Fruit fly (Drosophila melanogaster) whole organism, embryonic: ENCODE results near the gene gukh.

ENCODE experiments used
- Awh ChIP-seq: fragments of 200-800 bp; sonication (Bioruptor generic); IDR thresholded peaks from 2 replicates; pipeline ENCODE4, ENCODE4 v1.3.6; 2022; ENCODE audit warnings: missing biosample characterization, missing genetic modification characterization
- Bdp1 ChIP-seq: fragments of 200-800 bp; sonication (Bioruptor generic); optimal IDR thresholded peaks from 3 replicates; lab custom pipeline; 2016; ENCODE audit warnings: missing biosample characterization, missing genetic modification characterization
- CG10321 ChIP-seq: fragments of 200-800 bp; sonication (Bioruptor generic); IDR thresholded peaks from 2 replicates; pipeline ENCODE4 v1.3.6; 2022; ENCODE audit warnings: missing biosample characterization, missing genetic modification characterization
- CG11723 ChIP-seq: fragments of 200-800 bp; sonication (Bioruptor generic); optimal IDR thresholded peaks from 2 replicates; lab custom pipeline; 2017; ENCODE audit warnings: missing biosample characterization, mild to moderate bottlenecking, missing genetic modification characterization
- CG13894 ChIP-seq: fragments of 200-800 bp; sonication (Bioruptor generic); optimal IDR thresholded peaks from 3 replicates; lab custom pipeline; 2018; ENCODE audit warnings: missing biosample characterization, mild to moderate bottlenecking, missing genetic modification characterization, moderate library complexity
- CG16815 ChIP-seq: fragments of 200-800 bp; sonication (Bioruptor generic); optimal IDR thresholded peaks from 3 replicates; lab custom pipeline; 2017; ENCODE audit warnings: missing biosample characterization, mild to moderate bottlenecking, missing genetic modification characterization
- CG17186 ChIP-seq: fragments of 200-800 bp; sonication (Bioruptor generic); optimal IDR thresholded peaks from 3 replicates; lab custom pipeline; 2017; ENCODE audit warnings: missing biosample characterization, missing genetic modification reagents, missing genetic modification characterization
- CG17359 ChIP-seq: fragments of 200-800 bp; sonication (Bioruptor generic); optimal IDR thresholded peaks from 3 replicates; lab custom pipeline; 2018; ENCODE audit warnings: missing biosample characterization, mild to moderate bottlenecking, missing genetic modification characterization, moderate library complexity
- CG2678 ChIP-seq: fragments of 200-800 bp; sonication (Bioruptor generic); optimal IDR thresholded peaks from 3 replicates; lab custom pipeline; 2019; ENCODE audit warnings: missing biosample characterization, mild to moderate bottlenecking, missing genetic modification characterization, moderate library complexity
- CG2875 ChIP-seq: fragments of 200-800 bp; sonication (Bioruptor generic); optimal IDR thresholded peaks from 2 replicates; lab custom pipeline; 2017; ENCODE audit warnings: missing biosample characterization, mild to moderate bottlenecking, missing genetic modification characterization, missing genetic modification reagents
- CG2889 ChIP-seq: fragments of 200-800 bp; sonication (Bioruptor generic); IDR thresholded peaks from 3 replicates; pipeline ENCODE4 v1.3.6; 2022; ENCODE audit warnings: missing biosample characterization, missing genetic modification characterization
- CG8359 ChIP-seq: fragments of 200-800 bp; sonication (Bioruptor generic); optimal IDR thresholded peaks from 2 replicates; lab custom pipeline; 2017; ENCODE audit warnings: missing biosample characterization, mild to moderate bottlenecking, missing genetic modification characterization, borderline replicate concordance
- CG9437 ChIP-seq: fragments of 200-800 bp; sonication (Bioruptor generic); optimal IDR thresholded peaks from 2 replicates; lab custom pipeline; 2018; ENCODE audit warnings: missing biosample characterization, mild to moderate bottlenecking, missing genetic modification characterization
- CG9609 ChIP-seq: fragments of 200-800 bp; sonication (Bioruptor generic); optimal IDR thresholded peaks from 3 replicates; lab custom pipeline; 2016; ENCODE audit warnings: missing biosample characterization, missing genetic modification characterization
- CG9876 ChIP-seq: fragments of 200-800 bp; sonication (Bioruptor generic); optimal IDR thresholded peaks from 2 replicates; lab custom pipeline; 2016; ENCODE audit warnings: missing biosample characterization, missing genetic modification characterization
- CoRest ChIP-seq: fragments of 200-800 bp; sonication (Bioruptor generic); optimal IDR thresholded peaks from 3 replicates; lab custom pipeline; 2018; ENCODE audit warnings: missing biosample characterization, mild to moderate bottlenecking, missing genetic modification characterization, moderate library complexity
- CrebB ChIP-seq: fragments of 200-800 bp; sonication (Bioruptor generic); optimal IDR thresholded peaks from 3 replicates; lab custom pipeline; 2018; ENCODE audit warnings: missing biosample characterization, mild to moderate bottlenecking, missing genetic modification characterization
- D19B ChIP-seq: fragments of 200-800 bp; sonication (Bioruptor generic); optimal IDR thresholded peaks from 2 replicates; lab custom pipeline; 2017; ENCODE audit warnings: missing biosample characterization, mild to moderate bottlenecking, missing genetic modification characterization
- Dek ChIP-seq: fragments of 200-800 bp; sonication (Bioruptor generic); optimal IDR thresholded peaks from 3 replicates; lab custom pipeline; 2019; ENCODE audit warnings: missing biosample characterization, mild to moderate bottlenecking, missing genetic modification characterization, moderate library complexity
- Dll ChIP-seq: fragments of 200-800 bp; sonication (Bioruptor generic); IDR thresholded peaks from 4 replicates; pipeline ENCODE4 v1.3.6; 2022; ENCODE audit warnings: missing biosample characterization, missing genetic modification characterization; ENCODE audit not compliant: partially characterized antibody
- Dp ChIP-seq: fragments of 200-800 bp; sonication (Bioruptor generic); optimal IDR thresholded peaks from 2 replicates; lab custom pipeline; 2018; ENCODE audit warnings: missing biosample characterization, mild to moderate bottlenecking, missing genetic modification characterization, moderate library complexity
- Ets97D ChIP-seq: fragments of 200-800 bp; sonication (Bioruptor generic); optimal IDR thresholded peaks from 3 replicates; lab custom pipeline; 2016; ENCODE audit warnings: missing biosample characterization, missing genetic modification characterization
- Fer2 ChIP-seq: fragments of 200-800 bp; sonication (Bioruptor generic); optimal IDR thresholded peaks from 2 replicates; lab custom pipeline; 2018; ENCODE audit warnings: missing biosample characterization, mild to moderate bottlenecking, missing genetic modification characterization, moderate library complexity
- H15 ChIP-seq: fragments of 200-800 bp; sonication (Bioruptor generic); IDR thresholded peaks from 3 replicates; pipeline ENCODE4 v1.3.6; 2022; ENCODE audit warnings: missing biosample characterization, missing genetic modification characterization
- HLH3B ChIP-seq: fragments of 200-800 bp; sonication (Bioruptor generic); IDR thresholded peaks from 2 replicates; pipeline ENCODE4 v1.3.6; 2022; ENCODE audit warnings: missing biosample characterization, missing genetic modification characterization
- Neu2 ChIP-seq: fragments of 200-800 bp; sonication (Bioruptor generic); optimal IDR thresholded peaks from 3 replicates; lab custom pipeline; 2016; ENCODE audit warnings: missing biosample characterization, missing genetic modification characterization, borderline replicate concordance
- Sox100B ChIP-seq: fragments of 200-800 bp; sonication (Bioruptor generic); optimal IDR thresholded peaks from 3 replicates; lab custom pipeline; 2018; ENCODE audit warnings: missing biosample characterization, mild to moderate bottlenecking, missing genetic modification characterization
- Sry-β ChIP-seq: fragments of 200-800 bp; sonication (Bioruptor generic); optimal IDR thresholded peaks from 2 replicates; lab custom pipeline; 2018; ENCODE audit warnings: missing biosample characterization, mild to moderate bottlenecking, missing genetic modification characterization, moderate library complexity
- Stat92E ChIP-seq, 3 experiments: fragments of >200 bp in 2 of 3; fragments of 200-800 bp in 1 of 3; sonication (Bioruptor generic) in 1 of 3; optimal IDR thresholded peaks; 2 replicates each; lab custom pipeline; 2017 to 2019; ENCODE audit warnings: missing biosample characterization in 3 of 3, missing genetic modification characterization in 3 of 3, mild to moderate bottlenecking in 1 of 3, moderate library complexity in 1 of 3
- abd-A ChIP-seq: fragments of 200-800 bp; sonication (Bioruptor generic); optimal IDR thresholded peaks from 3 replicates; lab custom pipeline; 2019; ENCODE audit warnings: missing biosample characterization, mild to moderate bottlenecking, missing genetic modification characterization, moderate library complexity
- al ChIP-seq: fragments of 200-800 bp; sonication (Bioruptor generic); IDR thresholded peaks from 2 replicates; pipeline ENCODE4 v1.3.6; 2022; ENCODE audit warnings: missing biosample characterization, missing genetic modification characterization
- ase ChIP-seq: fragments of 200-800 bp; sonication (Bioruptor generic); IDR thresholded peaks from 3 replicates; pipeline ENCODE4 v1.3.6; 2022; ENCODE audit warnings: missing biosample characterization, missing genetic modification characterization
- btn ChIP-seq: fragments of 200-800 bp; sonication (Bioruptor generic); optimal IDR thresholded peaks from 2 replicates; lab custom pipeline; 2016; ENCODE audit warnings: missing biosample characterization, missing genetic modification characterization
- chif ChIP-seq, 2 experiments: fragments of 200-800 bp; sonication (Bioruptor generic); optimal IDR thresholded peaks; 3 replicates each; lab custom pipeline; 2016; ENCODE audit warnings: missing biosample characterization in 2 of 2, missing genetic modification characterization in 2 of 2
- chinmo ChIP-seq: fragments of 200-800 bp; sonication (Bioruptor generic); IDR thresholded peaks from 4 replicates; pipeline ENCODE4 v1.3.6; 2022; ENCODE audit warnings: missing biosample characterization, missing genetic modification characterization; ENCODE audit not compliant: partially characterized antibody
- chm ChIP-seq: fragments of 200-800 bp; sonication (Bioruptor generic); IDR thresholded peaks from 2 replicates; pipeline ENCODE4 v1.3.6; 2022; ENCODE audit warnings: missing biosample characterization, missing genetic modification characterization
- ci ChIP-seq: fragments of 200-800 bp; sonication (Bioruptor generic); IDR thresholded peaks from 3 replicates; pipeline ENCODE4 v1.3.6; 2022; ENCODE audit warnings: missing biosample characterization, missing genetic modification characterization
- ewg ChIP-seq: fragments of 200-800 bp; sonication (Bioruptor generic); optimal IDR thresholded peaks from 3 replicates; lab custom pipeline; 2017; ENCODE audit warnings: mild to moderate bottlenecking, missing biosample characterization, missing genetic modification reagents, missing genetic modification characterization
- ham ChIP-seq: fragments of 200-800 bp; sonication (Bioruptor generic); IDR thresholded peaks from 2 replicates; pipeline ENCODE4 v1.3.6; 2022; ENCODE audit warnings: missing biosample characterization, missing genetic modification characterization
- mam ChIP-seq: fragments of 200-800 bp; sonication (Bioruptor generic); optimal IDR thresholded peaks from 3 replicates; lab custom pipeline; 2016; ENCODE audit warnings: missing biosample characterization, missing genetic modification characterization
- nmo ChIP-seq: fragments of 200-800 bp; sonication (Bioruptor generic); optimal IDR thresholded peaks from 2 replicates; lab custom pipeline; 2018; ENCODE audit warnings: missing biosample characterization, mild to moderate bottlenecking, missing genetic modification characterization, moderate library complexity
- onecut ChIP-seq: fragments of 200-800 bp; sonication (Bioruptor generic); IDR thresholded peaks from 2 replicates; pipeline ENCODE4 v1.3.6; 2022; ENCODE audit warnings: missing biosample characterization, missing genetic modification characterization
- prd ChIP-seq, 3 experiments: fragments of >200 bp in 2 of 3; fragments of 200-800 bp in 1 of 3; sonication (Bioruptor generic) in 1 of 3; optimal IDR thresholded peaks in 2 of 3; IDR thresholded peaks in 1 of 3; 2 replicates in 2 of 3; 3 replicates in 1 of 3; pipeline versions ENCODE4 v1.3.6 to Lab custom; 2017 to 2022; ENCODE audit warnings: missing biosample characterization in 1 of 3, missing genetic modification characterization in 1 of 3
- sim ChIP-seq: fragments of 200-800 bp; sonication (Bioruptor generic); IDR thresholded peaks from 2 replicates; pipeline ENCODE4 v1.3.6; 2022; ENCODE audit warnings: missing biosample characterization, missing genetic modification characterization
- stwl ChIP-seq: fragments of 200-800 bp; sonication (Bioruptor generic); optimal IDR thresholded peaks from 3 replicates; lab custom pipeline; 2018; ENCODE audit warnings: missing biosample characterization, mild to moderate bottlenecking, missing genetic modification characterization, moderate library complexity
- sug ChIP-seq: fragments of 200-800 bp; optimal IDR thresholded peaks from 2 replicates; lab custom pipeline; 2019; ENCODE audit warnings: missing biosample characterization, mild to moderate bottlenecking, missing genetic modification characterization, moderate library complexity
- vnd ChIP-seq: fragments of 200-800 bp; sonication (Bioruptor generic); IDR thresholded peaks from 3 replicates; pipeline ENCODE4 v1.3.6; 2022; ENCODE audit warnings: missing biosample characterization, missing genetic modification characterization; ENCODE audit not compliant: partially characterized antibody
- zfh1 ChIP-seq: fragments of 200-800 bp; sonication (Bioruptor generic); IDR thresholded peaks from 3 replicates; pipeline ENCODE4 v1.3.6; 2022; ENCODE audit warnings: missing biosample characterization, missing genetic modification characterization

Gene gukh

dm6 chr3R:18983614-18984185 is at the start of gene gukh, which contains the start of gene snRNP-U1-C (continued):
- TF ChIP-seq zfh1 (peak; percentile 87), nmo (GFP tag; lab: Kevin White, UChicago) (peak; percentile 79), CG2889 (GFP tag; lab: Robert Waterston, UW) (peak; percentile 86), H15 (GFP tag; lab: Robert Waterston, UW) (peak; percentile 50; the same call in 1 of the 3 replicates), CG2875 (GFP tag; lab: Kevin White, UChicago) (peak; percentile 66), onecut (GFP tag; lab: Robert Waterston, UW) (peak; percentile 67), sim (0 out of 2 replicates have a peak, but pooled peaks have one; percentile 24), chif (GFP tag; optimal IDR thresholded peaks at IDR 0.05; lab: Kevin White, UChicago) (peak in 1 of 2 experiments; percentile 40), Ets97D (GFP tag; lab: Kevin White, UChicago) (peak; percentile 80), CrebB (peak; percentile 76), chinmo (peak; percentile 53; the same call in 1 of the 4 replicates), CG11723 (GFP tag; lab: Kevin White, UChicago) (peak; percentile 65), Neu2 (no peak), btn (GFP tag; lab: Kevin White, UChicago) (no peak), Fer2 (tag; lab: Kevin White, UChicago) (peak; percentile 65), ham (GFP tag; lab: Robert Waterston, UW) (no peak; the same call in 1 of the 2 replicates), sug (tag; lab: Kevin White, UChicago) (peak; percentile 80), CG10321 (GFP tag; lab: Robert Waterston, UW) (peak; percentile 25; the same call in 1 of the 2 replicates), CG2678 (tag; lab: Kevin White, UChicago) (peak; percentile 82), CG17359 (peak; percentile 80), D19B (peak; percentile 41), HLH3B (GFP tag; lab: Robert Waterston, UW) (peak; percentile 83), CG16815 (peak; percentile 66), vnd (no peak; the same call in 1 of the 3 replicates), ci (GFP tag; lab: Robert Waterston, UW) (peak; percentile 93), ewg (GFP tag; lab: Kevin White, UChicago) (peak; percentile 46), Sox100B (GFP tag; lab: Kevin White, UChicago) (peak; percentile 52), CG9876 (GFP tag; lab: Kevin White, UChicago) (no peak), CoRest (tag; lab: Kevin White, UChicago) (peak; percentile 82), stwl (peak; percentile 75), chm (GFP tag; lab: Robert Waterston, UW) (peak; percentile 86), Dll (GFP tag; lab: Robert Waterston, UW) (peak; percentile 84), mam (GFP tag; lab: Kevin White, UChicago) (peak; percentile 31), ase (peak; percentile 81), Sry-β (GFP tag; lab: Kevin White, UChicago) (peak; percentile 27), Dek (peak; percentile 82), prd (optimal IDR thresholded peaks at IDR 0.05; lab: Kevin White, UChicago) (no peak), prd (GFP tag; IDR thresholded peaks at IDR 0.05; lab: Robert Waterston, UW) (peak; percentile 89), Bdp1 (GFP tag; lab: Kevin White, UChicago) (no peak), CG17186 (GFP tag; lab: Kevin White, UChicago) (peak; percentile 9), CG9609 (GFP tag; lab: Kevin White, UChicago) (peak; percentile 19), Stat92E (GFP tag; optimal IDR thresholded peaks at IDR 0.05; lab: Kevin White, UChicago) (peak in 1 of 3 experiments; percentile 70), abd-A (peak; percentile 74), Dp (GFP tag; lab: Kevin White, UChicago) (peak; percentile 66), CG8359 (GFP tag; lab: Kevin White, UChicago) (no peak), al (GFP tag; lab: Robert Waterston, UW) (peak; percentile 82), CG9437 (GFP tag; lab: Kevin White, UChicago) (peak; percentile 53), Awh (GFP tag; lab: Robert Waterston, UW) (peak; percentile 78), CG13894 (peak; percentile 84)
